Worm (Caenorhabditis elegans) whole organism, L4 larva: ENCODE data around the gene T25D10.1.
A peak's percentile ranks its signal among the peaks of the same experiment; 100 is the strongest.

ENCODE experiments used
- nhr-11 ChIP-seq: fragments of 150-350 bp; optimal IDR thresholded peaks from 2 replicates; lab custom pipeline; 2014; ENCODE audit warnings: missing biosample characterization, missing genetic modification characterization
- unc-62 ChIP-seq, 3 experiments: fragments of 150-350 bp in 1 of 3; sonication (generic microtip); optimal IDR thresholded peaks in 2 of 3; peaks in 1 of 3; 1 replicate in 1 of 3; 2 replicates in 2 of 3; lab custom pipeline; 2014 to 2017; ENCODE audit warnings: missing biosample characterization in 3 of 3, missing genetic modification characterization in 3 of 3, missing genetic modification reagents in 3 of 3, missing genotype in 1 of 3

DNA sequence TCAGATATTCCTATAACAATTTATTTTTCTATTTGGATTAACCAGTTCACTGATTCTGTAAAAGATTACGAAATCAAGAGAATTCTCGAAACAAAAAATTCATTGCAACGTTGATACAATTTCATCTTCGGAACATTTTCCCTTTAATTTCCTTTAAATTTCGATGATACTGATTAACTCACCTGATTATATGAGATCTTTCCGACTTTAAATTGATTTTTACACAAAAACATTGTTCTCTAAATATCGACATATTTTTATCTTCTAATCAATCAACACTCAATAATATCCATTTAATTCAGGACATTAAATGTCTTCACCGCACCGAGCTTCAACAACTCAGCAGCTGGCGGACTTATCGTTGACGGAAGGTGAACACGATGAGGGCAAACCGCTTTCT lies 32.2 kb upstream of the T25D10.1 start, which contains the start of gene lin-23:
- TF ChIP-seq unc-62 (GFP tag; optimal IDR thresholded peaks at IDR 0.05 in 1 of 2; lab: Kevin White, UChicago) (peak in 1 of 2 experiments; percentile 70), unc-62 (tag; optimal IDR thresholded peaks at IDR 0.05; lab: Kevin White, UChicago) (no peak), nhr-11 (tag; lab: Kevin White, UChicago) (no peak)
